Worm (Caenorhabditis elegans): ENCODE measurements around the gene ZK688.4.

DNA sequence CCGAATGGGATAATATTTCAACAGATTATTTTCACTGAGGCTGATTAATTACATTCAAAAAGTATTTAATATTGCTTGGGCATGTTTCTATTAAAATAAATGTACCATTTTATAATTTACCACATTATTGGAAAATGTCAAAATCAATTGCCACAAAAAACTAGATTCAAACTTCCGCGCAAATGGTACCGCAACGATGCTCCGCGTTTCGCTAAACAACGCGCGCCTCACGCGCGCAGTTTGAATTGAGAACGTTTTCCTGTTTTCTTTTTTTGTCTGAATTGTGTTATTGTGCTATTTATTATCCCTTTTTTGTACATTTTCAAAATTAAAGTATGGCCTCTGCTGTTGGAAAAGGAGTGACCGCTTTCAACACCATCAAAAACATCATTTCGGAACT lies 46.0 kb downstream of the ZK688.4 start, which contains the start of gene C29E4.12:
- peak; percentile 81 for TF ChIP-seq lsy-2 (tag; optimal IDR thresholded peaks at IDR 0.05)
- TF ChIP-seq elt-3 (tag; optimal IDR thresholded peaks at IDR 0.05): no peak
- TF ChIP-seq ztf-11 (tag; optimal IDR thresholded peaks at IDR 0.05): no peak
- TF ChIP-seq snpc-4 (tag; optimal IDR thresholded peaks at IDR 0.05): no peak
- TF ChIP-seq lin-32 (GFP tag; optimal IDR thresholded peaks at IDR 0.05): no peak
- TF ChIP-seq lin-13 (tag; optimal IDR thresholded peaks at IDR 0.05): peak; percentile 16
- no peak for TF ChIP-seq elt-1 (tag; optimal IDR thresholded peaks at IDR 0.05; ENCODE audit: borderline replicate concordance, insufficient read depth)
- TF ChIP-seq unc-62 (GFP tag; optimal IDR thresholded peaks at IDR 0.05): no peak
- TF ChIP-seq nhr-76 (tag; optimal IDR thresholded peaks at IDR 0.05): no peak
- TF ChIP-seq nhr-237 (tag; optimal IDR thresholded peaks at IDR 0.05): peak; percentile 76
- TF ChIP-seq sptf-1 (tag; optimal IDR thresholded peaks at IDR 0.05): no peak
- no peak for TF ChIP-seq cnd-1 (tag; optimal IDR thresholded peaks at IDR 0.05)
- no peak for TF ChIP-seq blmp-1 (tag; optimal IDR thresholded peaks at IDR 0.05)
- TF ChIP-seq sem-2 (GFP tag; optimal IDR thresholded peaks at IDR 0.05): no peak

All from whole organism, mixed stage, embryonic.